Worm (Caenorhabditis elegans) whole organism, young adult: Measurements from ENCODE around the gene Y48E1C.4.

Experiments used
- B0261.1 ChIP-seq: sonication (generic microtip); optimal IDR thresholded peaks from 2 replicates; lab custom pipeline; 2016; ENCODE audit warnings: mild to moderate bottlenecking, missing genetic modification characterization, moderate library complexity, missing compliant biosample characterization
- B0336.3 ChIP-seq: fragments of 200-800 bp; sonication (Bioruptor generic); IDR thresholded peaks from 2 replicates; pipeline ENCODE4 v1.3.6; 2022; ENCODE audit warnings: missing genetic modification characterization, missing compliant biosample characterization
- C06A6.2 ChIP-seq: fragments of 200-800 bp; sonication (Bioruptor generic); conservative IDR thresholded peaks from 2 replicates; pipeline ENCODE4 v1.3.6; 2022; ENCODE audit warnings: missing genetic modification characterization, missing compliant biosample characterization
- F22D6.2 ChIP-seq: sonication (generic microtip); optimal IDR thresholded peaks from 2 replicates; lab custom pipeline; 2016; ENCODE audit warnings: mild to moderate bottlenecking, missing genetic modification characterization, missing compliant biosample characterization
- F33H1.4 ChIP-seq: fragments of 200-800 bp; sonication (Bioruptor generic); IDR thresholded peaks from 2 replicates; pipeline ENCODE4 v1.3.6; 2022; ENCODE audit warnings: missing genetic modification reagents, missing genetic modification characterization, missing compliant biosample characterization
- F37B4.10 ChIP-seq: fragments of 200-800 bp; sonication (Bioruptor generic); IDR thresholded peaks from 2 replicates; pipeline ENCODE4 v1.3.6; 2022; ENCODE audit warnings: missing genetic modification characterization, missing compliant biosample characterization
- F49E8.2 ChIP-seq: sonication (generic microtip); optimal IDR thresholded peaks from 3 replicates; lab custom pipeline; 2017; ENCODE audit warnings: missing genetic modification characterization, mild to moderate bottlenecking, missing compliant biosample characterization, antibody characterized with exemption, moderate library complexity; ENCODE audit not compliant: insufficient read depth
- F57A8.1 ChIP-seq: fragments of 200-800 bp; sonication (Bioruptor generic); optimal IDR thresholded peaks from 2 replicates; lab custom pipeline; 2018; ENCODE audit warnings: mild to moderate bottlenecking, missing genetic modification characterization, moderate library complexity, missing compliant biosample characterization
- K11D2.4 ChIP-seq: fragments of 200-800 bp; sonication (Bioruptor generic); IDR thresholded peaks from 2 replicates; pipeline ENCODE4 v1.3.6; 2022; ENCODE audit warnings: missing genetic modification reagents, missing genetic modification characterization, missing compliant biosample characterization
- K12H6.12 ChIP-seq: fragments of 200-800 bp; sonication (Bioruptor generic); optimal IDR thresholded peaks from 2 replicates; lab custom pipeline; 2018; ENCODE audit warnings: mild to moderate bottlenecking, missing genetic modification characterization, missing compliant biosample characterization
- T26A5.8 ChIP-seq: sonication (generic microtip); optimal IDR thresholded peaks from 2 replicates; lab custom pipeline; 2016; ENCODE audit warnings: missing genetic modification characterization, missing compliant biosample characterization
- Y53G8AR.9 ChIP-seq: fragments of 200-800 bp; sonication (Bioruptor generic); conservative IDR thresholded peaks from 2 replicates; pipeline ENCODE4 v1.3.6; 2022; ENCODE audit warnings: missing genetic modification reagents, missing genetic modification characterization, missing compliant biosample characterization
- Y67H2A.10 ChIP-seq: fragments of 200-800 bp; sonication (Bioruptor generic); conservative IDR thresholded peaks from 2 replicates; pipeline ENCODE4 v1.3.6; 2022; ENCODE audit warnings: missing genetic modification reagents, missing genetic modification characterization, missing compliant biosample characterization
- Y95B8A.8 ChIP-seq: fragments of 200-800 bp; sonication (Bioruptor generic); IDR thresholded peaks from 2 replicates; pipeline ENCODE4 v1.3.6; 2022; ENCODE audit warnings: missing genetic modification reagents, missing genetic modification characterization, missing compliant biosample characterization
- ZK185.1 ChIP-seq: sonication (generic microtip); optimal IDR thresholded peaks from 2 replicates; lab custom pipeline; 2016; ENCODE audit warnings: mild to moderate bottlenecking, missing genetic modification characterization, missing compliant biosample characterization; ENCODE audit not compliant: poor library complexity, severe bottlenecking
- ama-1 ChIP-seq, 3 experiments: fragments of 150-350 bp in 1 of 3; sonication (generic microtip) in 2 of 3; optimal IDR thresholded peaks; 2 replicates each; lab custom pipeline; 2014 to 2018; ENCODE audit warnings: missing biosample characterization in 2 of 3, missing genetic modification characterization in 2 of 3, missing genetic modification reagents in 2 of 3
- aptf-3 ChIP-seq: fragments of 200-800 bp; sonication (Bioruptor generic); IDR thresholded peaks from 2 replicates; pipeline ENCODE4 v1.3.6; 2022; ENCODE audit warnings: missing genetic modification characterization, missing compliant biosample characterization
- athp-1 ChIP-seq: sonication (generic microtip); optimal IDR thresholded peaks from 2 replicates; lab custom pipeline; 2017; ENCODE audit warnings: mild to moderate bottlenecking, missing genetic modification characterization, missing compliant biosample characterization
- attf-3 ChIP-seq: fragments of 200-800 bp; sonication (Bioruptor generic); conservative IDR thresholded peaks from 2 replicates; pipeline ENCODE4 v1.3.6; 2022; ENCODE audit warnings: missing genetic modification reagents, missing genetic modification characterization, missing compliant biosample characterization
- bed-1 ChIP-seq: fragments of 200-800 bp; sonication (Bioruptor generic); IDR thresholded peaks from 2 replicates; pipeline ENCODE4 v1.3.6; 2022; ENCODE audit warnings: missing genetic modification reagents, missing genetic modification characterization, missing compliant biosample characterization
- cebp-1 ChIP-seq, 2 experiments: fragments of 200-800 bp in 1 of 2; sonication (Bioruptor generic) in 1 of 2; sonication (generic microtip) in 1 of 2; IDR thresholded peaks in 1 of 2; optimal IDR thresholded peaks in 1 of 2; 2 replicates each; pipeline versions ENCODE4 v1.3.6 to Lab custom; 2017 to 2022; ENCODE audit warnings: missing compliant biosample characterization in 2 of 2, missing genetic modification characterization in 2 of 2, mild to moderate bottlenecking in 1 of 2, missing genetic modification reagents in 1 of 2, moderate library complexity in 1 of 2
- ceh-27 ChIP-seq: fragments of 200-800 bp; sonication (Bioruptor generic); optimal IDR thresholded peaks from 2 replicates; lab custom pipeline; 2018; ENCODE audit warnings: mild to moderate bottlenecking, missing genetic modification characterization, moderate library complexity, missing compliant biosample characterization
- ceh-79 ChIP-seq: sonication (generic microtip); optimal IDR thresholded peaks from 2 replicates; lab custom pipeline; 2017; ENCODE audit warnings: mild to moderate bottlenecking, missing genetic modification characterization, missing compliant biosample characterization
- ceh-91 ChIP-seq: fragments of 200-800 bp; sonication (Bioruptor generic); IDR thresholded peaks from 2 replicates; pipeline ENCODE4 v1.3.6; 2022; ENCODE audit warnings: missing genetic modification reagents, missing genetic modification characterization, missing compliant biosample characterization
- dox-1 ChIP-seq: fragments of 200-800 bp; sonication (Bioruptor generic); IDR thresholded peaks from 2 replicates; pipeline ENCODE4 v1.3.6; 2022; ENCODE audit warnings: missing genetic modification reagents, missing genetic modification characterization, missing compliant biosample characterization
- dpff-1 ChIP-seq: sonication (generic microtip); optimal IDR thresholded peaks from 2 replicates; lab custom pipeline; 2017; ENCODE audit warnings: mild to moderate bottlenecking, missing genetic modification characterization, missing compliant biosample characterization
- fkh-3 ChIP-seq: sonication (generic microtip); optimal IDR thresholded peaks from 2 replicates; lab custom pipeline; 2016; ENCODE audit warnings: mild to moderate bottlenecking, missing genetic modification characterization, missing compliant biosample characterization
- let-526 ChIP-seq: fragments of 200-800 bp; sonication (Bioruptor generic); IDR thresholded peaks from 2 replicates; pipeline ENCODE4 v1.3.6; 2022; ENCODE audit warnings: missing genetic modification reagents, missing genetic modification characterization, missing compliant biosample characterization
- lsy-27 ChIP-seq: sonication (generic microtip); optimal IDR thresholded peaks from 2 replicates; lab custom pipeline; 2017; ENCODE audit warnings: missing genetic modification characterization, mild to moderate bottlenecking, missing compliant biosample characterization, antibody characterized with exemption, missing genotype, borderline replicate concordance; ENCODE audit not compliant: insufficient read depth
- madf-10 ChIP-seq: sonication (generic microtip); optimal IDR thresholded peaks from 2 replicates; lab custom pipeline; 2016; ENCODE audit warnings: mild to moderate bottlenecking, missing genetic modification characterization, missing compliant biosample characterization
- madf-8 ChIP-seq: fragments of 200-800 bp; sonication (Bioruptor generic); conservative IDR thresholded peaks from 2 replicates; pipeline ENCODE4 v1.3.6; 2022; ENCODE audit warnings: missing genetic modification reagents, missing genetic modification characterization, missing compliant biosample characterization
- mel-28 ChIP-seq: sonication (generic microtip); optimal IDR thresholded peaks from 2 replicates; lab custom pipeline; 2016; ENCODE audit warnings: borderline replicate concordance, mild to moderate bottlenecking, missing genetic modification characterization, missing compliant biosample characterization
- mes-4 ChIP-seq: sonication (generic microtip); optimal IDR thresholded peaks from 2 replicates; lab custom pipeline; 2016; ENCODE audit warnings: missing genotype, missing genetic modification characterization, missing compliant biosample characterization
- nfya-1 ChIP-seq: sonication (generic microtip); optimal IDR thresholded peaks from 2 replicates; lab custom pipeline; 2017; ENCODE audit warnings: antibody characterized with exemption, missing compliant biosample characterization, missing genetic modification characterization, borderline replicate concordance; ENCODE audit not compliant: insufficient read depth
- nhr-120 ChIP-seq: fragments of 200-800 bp; sonication (Bioruptor generic); IDR thresholded peaks from 2 replicates; pipeline ENCODE4 v1.3.6; 2022; ENCODE audit warnings: missing genetic modification characterization, missing compliant biosample characterization
- nhr-179 ChIP-seq: sonication (generic microtip); optimal IDR thresholded peaks from 2 replicates; lab custom pipeline; 2016; ENCODE audit warnings: mild to moderate bottlenecking, missing genetic modification characterization, missing compliant biosample characterization
- sea-2 ChIP-seq: fragments of 200-800 bp; sonication (Bioruptor generic); IDR thresholded peaks from 2 replicates; pipeline ENCODE4 v1.3.6; 2022; ENCODE audit warnings: missing genetic modification characterization, missing compliant biosample characterization
- snpc-1.3 ChIP-seq: sonication (generic microtip); optimal IDR thresholded peaks from 2 replicates; lab custom pipeline; 2017; ENCODE audit warnings: missing genetic modification characterization, mild to moderate bottlenecking, missing compliant biosample characterization, antibody characterized with exemption, moderate library complexity, missing genotype, missing genetic modification reagents; ENCODE audit not compliant: insufficient read depth
- somi-1 ChIP-seq: fragments of 200-800 bp; sonication (Bioruptor generic); optimal IDR thresholded peaks from 2 replicates; lab custom pipeline; 2018; ENCODE audit warnings: mild to moderate bottlenecking, missing genetic modification characterization, missing compliant biosample characterization
- tbp1 ChIP-seq: fragments of 200-800 bp; sonication (Bioruptor generic); optimal IDR thresholded peaks from 2 replicates; lab custom pipeline; 2018; ENCODE audit warnings: mild to moderate bottlenecking, missing genetic modification characterization, missing compliant biosample characterization
- tlf-1 ChIP-seq: fragments of 200-800 bp; sonication (Bioruptor generic); optimal IDR thresholded peaks from 2 replicates; lab custom pipeline; 2018; ENCODE audit warnings: mild to moderate bottlenecking, missing genetic modification characterization, missing compliant biosample characterization
- unc-130 ChIP-seq: sonication (generic microtip); optimal IDR thresholded peaks from 2 replicates; lab custom pipeline; 2016; ENCODE audit warnings: missing genetic modification reagents, missing genetic modification characterization, missing compliant biosample characterization
- unc-62 ChIP-seq: fragments of 150-350 bp; optimal IDR thresholded peaks from 2 replicates; lab custom pipeline; 2014; ENCODE audit warnings: missing biosample characterization, missing genetic modification reagents, missing genetic modification characterization
- xnd-1 ChIP-seq: sonication (generic microtip); optimal IDR thresholded peaks from 2 replicates; lab custom pipeline; 2016; ENCODE audit warnings: missing genotype, missing genetic modification reagents, missing genetic modification characterization, missing compliant biosample characterization
- ztf-22 ChIP-seq: fragments of 200-800 bp; sonication (Bioruptor generic); optimal IDR thresholded peaks from 2 replicates; lab custom pipeline; 2018; ENCODE audit warnings: mild to moderate bottlenecking, missing genetic modification characterization, moderate library complexity, missing compliant biosample characterization
- ztf-26 ChIP-seq: sonication (generic microtip); optimal IDR thresholded peaks from 2 replicates; lab custom pipeline; 2017; ENCODE audit warnings: missing genetic modification characterization, missing compliant biosample characterization

The Y48E1C.4 gene

DNA sequence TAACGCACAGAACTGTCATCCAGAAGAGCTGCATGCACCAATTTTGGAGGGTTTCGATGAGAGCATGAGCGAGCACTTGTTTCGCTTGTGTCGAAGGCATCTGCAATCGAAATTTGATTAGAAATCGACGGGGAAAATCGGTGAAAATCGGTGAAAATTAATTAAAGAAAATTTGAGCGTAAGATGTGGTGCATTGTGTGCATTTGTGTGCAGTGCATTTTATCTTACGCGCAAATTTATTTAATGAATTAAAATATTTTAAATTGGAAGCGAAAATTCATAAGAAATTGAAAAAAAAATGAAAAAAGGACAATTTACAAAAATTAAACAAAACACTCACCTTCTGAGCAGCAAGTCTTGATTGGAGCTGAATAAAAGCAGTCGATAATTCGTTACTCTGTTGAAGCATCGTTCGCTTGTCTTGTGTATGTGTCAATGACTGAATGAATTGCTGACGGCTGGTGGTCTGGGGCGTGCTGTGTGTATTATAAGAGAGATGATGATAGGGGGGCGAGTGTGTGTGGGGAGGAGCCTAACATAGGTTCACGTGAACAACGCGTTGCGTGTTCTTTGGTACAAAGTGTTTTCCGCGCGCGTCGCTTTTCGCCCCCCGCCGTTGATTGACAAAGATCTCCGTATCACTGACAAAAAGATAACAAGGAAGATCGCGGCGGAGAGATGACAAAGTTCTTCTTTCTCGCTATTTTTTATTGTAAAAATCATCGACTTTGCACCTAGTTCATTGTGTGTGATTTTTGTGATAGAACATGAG is 25.2 kb upstream of the Y48E1C.4 start (continued):
- TF ChIP-seq T26A5.8 (tag; lab: Kevin White, UChicago) (no peak), ztf-26 (tag; lab: Kevin White, UChicago) (peak; percentile 73), fkh-3 (tag; lab: Kevin White, UChicago) (no peak), ama-1 (optimal IDR thresholded peaks at IDR 0.05; lab: Kevin White, UChicago) (peak; percentile 92), ama-1 (GFP tag; optimal IDR thresholded peaks at IDR 0.05; lab: Kevin White, UChicago) (no peak), mes-4 (tag; lab: Kevin White, UChicago) (no peak), athp-1 (no peak), let-526 (peak; percentile 65; the same call in 1 of the 2 replicates), F33H1.4 (GFP tag; lab: Robert Waterston, UW) (no peak), Y53G8AR.9 (no peak), ceh-79 (no peak), ztf-22 (GFP tag; lab: Kevin White, UChicago) (peak; percentile 94), unc-62 (GFP tag; lab: Kevin White, UChicago) (peak; percentile 15), C06A6.2 (GFP tag; lab: Robert Waterston, UW) (peak; percentile 65), F57A8.1 (GFP tag; lab: Kevin White, UChicago) (no peak), xnd-1 (no peak), dox-1 (GFP tag; lab: Robert Waterston, UW) (peak; percentile 31), Y95B8A.8 (GFP tag; lab: Robert Waterston, UW) (no peak), ceh-91 (GFP tag; lab: Robert Waterston, UW) (no peak), lsy-27 (tag; lab: Kevin White, UChicago) (no peak), B0261.1 (tag; lab: Kevin White, UChicago) (no peak), F22D6.2 (tag; lab: Kevin White, UChicago) (peak; percentile 74), snpc-1.3 (no peak), B0336.3 (GFP tag; lab: Robert Waterston, UW) (peak; percentile 69; the same call in 1 of the 2 replicates), K12H6.12 (tag; lab: Kevin White, UChicago) (no peak), aptf-3 (GFP tag; lab: Robert Waterston, UW) (no peak), sea-2 (GFP tag; lab: Robert Waterston, UW) (no peak), ceh-27 (GFP tag; lab: Kevin White, UChicago) (no peak), madf-8 (no peak), unc-130 (GFP tag; lab: Kevin White, UChicago) (no peak), dpff-1 (tag; lab: Kevin White, UChicago) (no peak), attf-3 (GFP tag; lab: Robert Waterston, UW) (no peak), K11D2.4 (GFP tag; lab: Robert Waterston, UW) (peak; percentile 53; the same call in 1 of the 2 replicates), mel-28 (tag; lab: Kevin White, UChicago) (no peak), nfya-1 (tag; lab: Kevin White, UChicago) (no peak), tlf-1 (GFP tag; lab: Kevin White, UChicago) (peak; percentile 11), nhr-179 (tag; lab: Kevin White, UChicago) (no peak), tbp1 (peak; percentile 30), somi-1 (peak; percentile 81), ZK185.1 (tag; lab: Kevin White, UChicago) (no peak), madf-10 (tag; lab: Kevin White, UChicago) (peak; percentile 81), F37B4.10 (GFP tag; lab: Robert Waterston, UW) (no peak), cebp-1 (GFP tag; IDR thresholded peaks at IDR 0.05; lab: Robert Waterston, UW) (no peak), cebp-1 (tag; optimal IDR thresholded peaks at IDR 0.05; lab: Kevin White, UChicago) (peak; percentile 59), F49E8.2 (tag; lab: Kevin White, UChicago) (no peak), bed-1 (no peak), nhr-120 (GFP tag; lab: Robert Waterston, UW) (no peak), Y67H2A.10 (no peak)
